Worm (Caenorhabditis elegans): ENCODE measurements around the gene msp-56.

DNA sequence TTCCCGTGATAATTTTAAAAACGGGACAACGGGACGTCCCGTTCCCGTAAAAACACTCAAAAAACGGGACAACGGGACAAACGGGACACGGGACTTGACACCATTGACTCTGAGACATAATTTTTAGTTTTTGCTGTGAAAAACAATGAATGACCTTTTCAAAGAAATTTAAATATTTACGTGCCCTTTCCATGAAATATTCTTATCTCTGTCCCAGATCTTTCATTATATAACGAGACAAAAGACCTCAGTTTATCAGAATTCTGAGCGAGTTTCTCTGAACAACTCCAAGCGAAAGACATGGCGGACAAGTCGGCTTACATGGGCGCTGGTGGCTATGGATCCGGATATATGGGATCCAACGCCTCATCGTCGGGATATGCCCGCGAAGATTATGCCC, 2.4 kb downstream of the msp-56 start, which contains the start of gene nspd-2:
- TF ChIP-seq ces-1 (GFP tag; optimal IDR thresholded peaks at IDR 0.05) (no peak), lin-13 (GFP tag; optimal IDR thresholded peaks at IDR 0.05) (no peak), unc-62 (GFP tag; optimal IDR thresholded peaks at IDR 0.05 in 1 of 2) (peak in 1 of 2 experiments; percentile 71), unc-62 (tag; optimal IDR thresholded peaks at IDR 0.05) (no peak), F44E2.7 (GFP tag; IDR thresholded peaks at IDR 0.05) (no peak), nhr-102 (tag; optimal IDR thresholded peaks at IDR 0.05) (no peak), fos-1 (tag; optimal IDR thresholded peaks at IDR 0.05) (no peak), nhr-28 (tag; optimal IDR thresholded peaks at IDR 0.05) (no peak), nhr-237 (tag; optimal IDR thresholded peaks at IDR 0.05) (no peak)

Data from whole organism, L4 larva.